Fruit fly (Drosophila melanogaster): ENCODE data around the gene ImpL1.

DNA sequence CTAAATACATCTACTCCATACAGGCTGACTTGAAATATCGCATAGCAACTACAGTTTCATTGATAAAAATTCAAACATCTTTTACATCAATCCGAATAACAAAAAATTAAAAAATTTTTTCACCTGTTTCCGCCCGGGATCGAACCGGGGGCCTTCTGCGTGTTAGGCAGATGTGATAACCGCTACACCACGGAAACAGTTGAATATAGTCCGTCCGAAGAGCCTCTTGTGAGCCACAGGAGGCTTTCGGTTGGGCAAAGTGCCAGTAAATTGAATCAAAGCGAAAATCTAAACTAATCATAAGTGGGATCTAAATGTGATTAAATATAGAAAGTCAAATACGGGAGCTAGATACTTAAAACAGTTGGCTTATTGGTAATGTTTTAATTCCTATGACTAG is 51.0 kb downstream of the ImpL1 start:
- TF ChIP-seq Clk (GFP tag; optimal IDR thresholded peaks at IDR 0.05): no peak
- TF ChIP-seq cnc (optimal IDR thresholded peaks at IDR 0.05): no peak
- no peak for TF ChIP-seq bab1 (GFP tag; optimal IDR thresholded peaks at IDR 0.05)
- no peak for TF ChIP-seq kay (GFP tag; ENCODE audit: borderline replicate concordance)
- no peak for TF ChIP-seq pad (GFP tag; optimal IDR thresholded peaks at IDR 0.05)
- no peak for TF ChIP-seq CG12768 (GFP tag; optimal IDR thresholded peaks at IDR 0.05)
